Worm (Caenorhabditis elegans): ENCODE data around the gene rpb-6.

The rpb-6 gene

ce11 chrII:10603560-10603959 is 24.4 kb downstream of the rpb-6 start:
- no peak for TF ChIP-seq unc-39 (tag; optimal IDR thresholded peaks at IDR 0.05)
- no peak for TF ChIP-seq php-3 (GFP tag; IDR thresholded peaks at IDR 0.05)
- no peak for TF ChIP-seq vab-7 (GFP tag; IDR thresholded peaks at IDR 0.05)
- TF ChIP-seq ZK546.5 (tag; optimal IDR thresholded peaks at IDR 0.05) = no peak
- no peak for TF ChIP-seq lsy-2 (tag; optimal IDR thresholded peaks at IDR 0.05)
- TF ChIP-seq lir-3 (tag; optimal IDR thresholded peaks at IDR 0.05) = no peak
- no peak for TF ChIP-seq duxl-1 (tag; optimal IDR thresholded peaks at IDR 0.05; ENCODE audit: poor library complexity)
- TF ChIP-seq Y48G9A.11 (GFP tag; IDR thresholded peaks at IDR 0.05) = no peak
- no peak for TF ChIP-seq aha-1 (tag)
- TF ChIP-seq zag-1 (tag; optimal IDR thresholded peaks at IDR 0.05) = no peak
- no peak for TF ChIP-seq ceh-62 (tag; optimal IDR thresholded peaks at IDR 0.05)
- no peak for TF ChIP-seq ceh-44 (GFP tag; IDR thresholded peaks at IDR 0.05)
- TF ChIP-seq daf-19 (GFP tag; conservative IDR thresholded peaks at IDR 0.05) = no peak
- TF ChIP-seq jun-1 (tag; optimal IDR thresholded peaks at IDR 0.05) = no peak
- TF ChIP-seq set-16 (GFP tag; IDR thresholded peaks at IDR 0.05) = no peak
- no peak for TF ChIP-seq daf-16 (GFP tag; optimal IDR thresholded peaks at IDR 0.05)
- no peak for TF ChIP-seq daf-16 (tag; optimal IDR thresholded peaks at IDR 0.05)
- TF ChIP-seq zfp-3 (GFP tag; conservative IDR thresholded peaks at IDR 0.05) = no peak

- TF ChIP-seq ama-1 (optimal IDR thresholded peaks at IDR 0.05) (no peak), lin-15B (tag; optimal IDR thresholded peaks at IDR 0.05) (no peak)
Observed at ce11 chrII:10605512-10605911, 26.3 kb downstream of the rpb-6 start, which contains the start of gene taf-13. taf-13 (minus strand) TSS chrII:10605612.

ce11 chrII:10607238-10607961 is 28.2 kb downstream of the rpb-6 start, which contains the start of gene ccm-3:
ccm-3 (minus strand) TSS chrII:10607275.
- TF ChIP-seq lin-38 (GFP tag; IDR thresholded peaks at IDR 0.05) = peak; percentile 91
- no peak for TF ChIP-seq lin-1 (GFP tag; IDR thresholded peaks at IDR 0.05)
- TF ChIP-seq daf-16 (GFP tag; optimal IDR thresholded peaks at IDR 0.05) = no peak
- peak; percentile 14 for TF ChIP-seq daf-16 (tag; optimal IDR thresholded peaks at IDR 0.05)
- peak in 1 of 2 experiments; percentile 36 for TF ChIP-seq lsy-2 (tag; optimal IDR thresholded peaks at IDR 0.05)
- TF ChIP-seq fkh-10 (GFP tag; optimal IDR thresholded peaks at IDR 0.05) = peak; percentile 15
- TF ChIP-seq unc-130 (GFP tag; optimal IDR thresholded peaks at IDR 0.05) = peak; percentile 3
- no peak for TF ChIP-seq mxl-2 (GFP tag; conservative IDR thresholded peaks at IDR 0.05)
- TF ChIP-seq dpl-1 (GFP tag; optimal IDR thresholded peaks at IDR 0.05) = peak; percentile 53
- no peak for TF ChIP-seq nhr-28 (tag; optimal IDR thresholded peaks at IDR 0.05)
- TF ChIP-seq nhr-11 (tag; optimal IDR thresholded peaks at IDR 0.05) = peak; percentile 17
- TF ChIP-seq lin-29 (GFP tag; IDR thresholded peaks at IDR 0.05) = no peak
- peak; percentile 44 for TF ChIP-seq T20F7.1 (GFP tag; optimal IDR thresholded peaks at IDR 0.05)
- TF ChIP-seq aha-1 (tag) = peak; percentile 69

ce11 chrII:10608821-10609220 is 29.6 kb downstream of the rpb-6 start:
- TF ChIP-seq unc-62 (GFP tag; optimal IDR thresholded peaks at IDR 0.05 in 1 of 2) (peak in 1 of 2 experiments; percentile 95), unc-62 (tag; optimal IDR thresholded peaks at IDR 0.05) (no peak), skn-1 (tag; optimal IDR thresholded peaks at IDR 0.05) (no peak), Y48G9A.11 (GFP tag; IDR thresholded peaks at IDR 0.05) (no peak), tag-97 (GFP tag; IDR thresholded peaks at IDR 0.05) (no peak), nhr-25 (tag; optimal IDR thresholded peaks at IDR 0.05; ENCODE audit: borderline replicate concordance, insufficient read depth) (no peak), ctbp-1 (GFP tag; IDR thresholded peaks at IDR 0.05) (no peak), fkh-10 (GFP tag; optimal IDR thresholded peaks at IDR 0.05) (no peak), mxl-3 (GFP tag; optimal IDR thresholded peaks at IDR 0.05) (no peak), attf-4 (tag; optimal IDR thresholded peaks at IDR 0.05) (no peak)
